Worm (Caenorhabditis elegans): ENCODE results near the gene str-114.

DNA sequence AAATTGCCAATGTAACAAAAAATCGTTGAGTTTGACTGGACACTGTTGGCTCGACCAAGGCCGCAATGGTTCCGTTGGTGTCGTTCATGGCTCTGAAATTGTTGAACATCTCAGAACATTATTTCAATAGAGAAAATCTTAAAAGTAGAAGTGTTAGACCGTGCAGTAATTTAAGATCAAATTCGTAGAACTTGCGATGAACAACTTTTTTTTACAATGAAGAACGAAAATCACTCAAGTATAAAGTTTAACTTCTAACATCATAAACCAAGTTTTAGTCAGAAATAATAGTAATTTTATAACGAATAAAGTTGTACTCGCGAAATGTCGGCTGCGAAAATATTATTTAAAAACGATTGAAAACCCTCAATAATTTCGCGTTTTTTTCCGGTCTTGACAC, 12.5 kb upstream of the str-114 start, which contains the start of gene srx-41:
- TF ChIP-seq nhr-11 (tag; optimal IDR thresholded peaks at IDR 0.05) (no peak), mdl-1 (tag; optimal IDR thresholded peaks at IDR 0.05) (no peak), pag-3 (tag; optimal IDR thresholded peaks at IDR 0.05; ENCODE audit: borderline replicate concordance, insufficient read depth) (no peak), fkh-10 (GFP tag; optimal IDR thresholded peaks at IDR 0.05) (no peak), lin-39 (tag; optimal IDR thresholded peaks at IDR 0.05) (no peak)
